Worm (Caenorhabditis elegans) whole organism, midembryonic: Measurements from ENCODE around the gene wht-2.

ENCODE experiments used
- flt-1 ChIP-seq: fragments of 200-800 bp; sonication (Bioruptor generic); IDR thresholded peaks from 2 replicates; pipeline ENCODE4 v1.3.6; 2022; ENCODE audit warnings: missing genetic modification characterization, missing compliant biosample characterization
- klf-2 ChIP-seq: fragments of 200-800 bp; sonication (Bioruptor generic); conservative IDR thresholded peaks from 2 replicates; pipeline ENCODE4 v1.3.6; 2022; ENCODE audit warnings: missing genetic modification reagents, missing genetic modification characterization, missing compliant biosample characterization
- med-1 ChIP-seq: sonication (generic microtip); optimal IDR thresholded peaks from 2 replicates; lab custom pipeline; 2017; ENCODE audit warnings: missing genetic modification characterization, mild to moderate bottlenecking, missing compliant biosample characterization, antibody characterized with exemption, missing genetic modification reagents; ENCODE audit not compliant: insufficient read depth
- ref-1 ChIP-seq: fragments of 200-800 bp; sonication (Bioruptor generic); conservative IDR thresholded peaks from 2 replicates; pipeline ENCODE4 v1.3.6; 2022; ENCODE audit warnings: missing genetic modification reagents, missing genetic modification characterization, missing compliant biosample characterization
- ztf-23 ChIP-seq: fragments of 200-800 bp; sonication (Bioruptor generic); IDR thresholded peaks from 2 replicates; pipeline ENCODE4 v1.3.6; 2022; ENCODE audit warnings: missing genetic modification reagents, missing genetic modification characterization, missing compliant biosample characterization

ce11 chrIV:11467413-11467812 lies 2.8 kb upstream of the wht-2 start, which contains the start of gene C10C6.7:
- TF ChIP-seq flt-1 (GFP tag; lab: Robert Waterston, UW) (no peak), med-1 (GFP tag; lab: Kevin White, UChicago) (no peak), ref-1 (GFP tag; lab: Robert Waterston, UW) (no peak), ztf-23 (GFP tag; lab: Robert Waterston, UW) (no peak), klf-2 (GFP tag; lab: Robert Waterston, UW) (no peak)
